Worm (Caenorhabditis elegans): ENCODE measurements around the gene odr-2.

- no peak for TF ChIP-seq F33H1.4 (GFP tag; IDR thresholded peaks at IDR 0.05)
- TF ChIP-seq lin-54 (GFP tag; optimal IDR thresholded peaks at IDR 0.05): no peak
- TF ChIP-seq hlh-26 (GFP tag; conservative IDR thresholded peaks at IDR 0.05): no peak
- no peak for TF ChIP-seq xnd-1 (tag; optimal IDR thresholded peaks at IDR 0.05)
Measured at ce11 chrV:7087340-7087739, 16.0 kb upstream of the odr-2 start.
